Fruit fly (Drosophila melanogaster): Measurements from ENCODE around the gene CG44837.

dm6 chr3L:11972879-11973278, 34.2 kb upstream of the CG44837 start, which contains the start of gene Muc68E:
- TF ChIP-seq Dll (optimal IDR thresholded peaks at IDR 0.05) (no peak), usp (GFP tag; optimal IDR thresholded peaks at IDR 0.05) (no peak), psq (optimal IDR thresholded peaks at IDR 0.05) (no peak)
